Fruit fly (Drosophila melanogaster) whole organism, embryonic: ENCODE measurements around the gene Sbds.

Experiments
- Bgb ChIP-seq: fragments of 200-800 bp; sonication (Bioruptor generic); IDR thresholded peaks from 2 replicates; pipeline ENCODE4 v1.3.6; 2022; ENCODE audit warnings: missing biosample characterization, missing genetic modification characterization; ENCODE audit not compliant: partially characterized antibody
- CG10267 ChIP-seq: fragments of 200-800 bp; sonication (Bioruptor generic); optimal IDR thresholded peaks from 2 replicates; lab custom pipeline; 2018; ENCODE audit warnings: missing biosample characterization, mild to moderate bottlenecking, missing genetic modification characterization, moderate library complexity
- CG12071 ChIP-seq: fragments of 200-800 bp; sonication (Bioruptor generic); optimal IDR thresholded peaks from 3 replicates; lab custom pipeline; 2018; ENCODE audit warnings: missing biosample characterization, mild to moderate bottlenecking, missing genetic modification characterization
- CG12659 ChIP-seq: fragments of 200-800 bp; sonication (Bioruptor generic); optimal IDR thresholded peaks from 3 replicates; lab custom pipeline; 2017; ENCODE audit warnings: mild to moderate bottlenecking, missing biosample characterization, missing genetic modification reagents, missing genetic modification characterization
- CG13123 ChIP-seq: fragments of 200-800 bp; sonication (Bioruptor generic); optimal IDR thresholded peaks from 2 replicates; lab custom pipeline; 2016; ENCODE audit warnings: missing biosample characterization, missing genetic modification characterization
- CG14050 ChIP-seq: fragments of 200-800 bp; sonication (Bioruptor generic); IDR thresholded peaks from 3 replicates; pipeline ENCODE4 v1.3.6; 2022; ENCODE audit warnings: missing biosample characterization, missing genetic modification characterization
- CG14441 ChIP-seq: fragments of 200-800 bp; sonication (Bioruptor generic); IDR thresholded peaks from 2 replicates; pipeline ENCODE4 v1.3.6; 2022; ENCODE audit warnings: missing biosample characterization, missing genetic modification characterization
- CG16863 ChIP-seq: fragments of 200-800 bp; sonication (Bioruptor generic); optimal IDR thresholded peaks from 3 replicates; lab custom pipeline; 2016; ENCODE audit warnings: missing biosample characterization, missing genetic modification characterization
- CG2875 ChIP-seq: fragments of 200-800 bp; sonication (Bioruptor generic); optimal IDR thresholded peaks from 2 replicates; lab custom pipeline; 2017; ENCODE audit warnings: missing biosample characterization, mild to moderate bottlenecking, missing genetic modification characterization, missing genetic modification reagents
- CG3407 ChIP-seq: fragments of 200-800 bp; sonication (Bioruptor generic); optimal IDR thresholded peaks from 2 replicates; lab custom pipeline; 2018; ENCODE audit warnings: missing biosample characterization, mild to moderate bottlenecking, missing genetic modification characterization
- CG4360 ChIP-seq: fragments of 200-800 bp; sonication (Bioruptor generic); IDR thresholded peaks from 2 replicates; pipeline ENCODE4 v1.3.6; 2022; ENCODE audit warnings: missing biosample characterization, missing genetic modification characterization
- CG4424 ChIP-seq: fragments of 200-800 bp; sonication (Bioruptor generic); optimal IDR thresholded peaks from 3 replicates; lab custom pipeline; 2016; ENCODE audit warnings: missing biosample characterization, missing genetic modification characterization
- CG4707 ChIP-seq: fragments of 200-800 bp; sonication (Bioruptor generic); optimal IDR thresholded peaks from 2 replicates; lab custom pipeline; 2018; ENCODE audit warnings: missing biosample characterization, mild to moderate bottlenecking, missing genetic modification characterization, moderate library complexity
- CG5245 ChIP-seq: fragments of 200-800 bp; sonication (Bioruptor generic); optimal IDR thresholded peaks from 3 replicates; lab custom pipeline; 2016; ENCODE audit warnings: missing biosample characterization, missing genetic modification characterization
- CG6654 ChIP-seq: fragments of 200-800 bp; sonication (Bioruptor generic); optimal IDR thresholded peaks from 2 replicates; lab custom pipeline; 2017; ENCODE audit warnings: missing biosample characterization, mild to moderate bottlenecking, missing genetic modification characterization
- CG8765 ChIP-seq: fragments of 200-800 bp; sonication (Bioruptor generic); IDR thresholded peaks from 2 replicates; pipeline ENCODE4 v1.3.6; 2022; ENCODE audit warnings: missing biosample characterization, missing genetic modification characterization
- CHES-1-like ChIP-seq: fragments of 200-800 bp; sonication (Bioruptor generic); optimal IDR thresholded peaks from 2 replicates; lab custom pipeline; 2016; ENCODE audit warnings: missing biosample characterization, missing genetic modification characterization
- CoRest ChIP-seq: fragments of 200-800 bp; sonication (Bioruptor generic); optimal IDR thresholded peaks from 3 replicates; lab custom pipeline; 2018; ENCODE audit warnings: missing biosample characterization, mild to moderate bottlenecking, missing genetic modification characterization, moderate library complexity
- Dad ChIP-seq: fragments of 200-800 bp; sonication (Bioruptor generic); optimal IDR thresholded peaks from 3 replicates; lab custom pipeline; 2016; ENCODE audit warnings: missing biosample characterization, missing genetic modification characterization
- ERR ChIP-seq: fragments of 200-800 bp; sonication (Bioruptor generic); optimal IDR thresholded peaks from 2 replicates; lab custom pipeline; 2016; ENCODE audit warnings: missing biosample characterization, missing genetic modification characterization
- GATAe ChIP-seq: fragments of 200-800 bp; sonication (Bioruptor generic); conservative IDR thresholded peaks from 2 replicates; pipeline ENCODE4 v1.3.6; 2022; ENCODE audit warnings: missing biosample characterization, missing genetic modification characterization
- Gug ChIP-seq: fragments of 200-800 bp; sonication (Bioruptor generic); IDR thresholded peaks from 4 replicates; pipeline ENCODE4 v1.3.6; 2022; ENCODE audit warnings: missing biosample characterization, missing genetic modification characterization
- Hand ChIP-seq: fragments of 200-800 bp; sonication (Bioruptor generic); optimal IDR thresholded peaks from 2 replicates; lab custom pipeline; 2017; ENCODE audit warnings: mild to moderate bottlenecking, missing biosample characterization, missing genetic modification reagents, missing genetic modification characterization
- Hey ChIP-seq: fragments of 200-800 bp; sonication (Bioruptor generic); optimal IDR thresholded peaks from 3 replicates; lab custom pipeline; 2018; ENCODE audit warnings: missing biosample characterization, mild to moderate bottlenecking, missing genetic modification characterization
- Hr51 ChIP-seq, 2 experiments: fragments of 200-800 bp; sonication (Bioruptor generic); optimal IDR thresholded peaks; 2 replicates in 1 of 2; 3 replicates in 1 of 2; lab custom pipeline; 2016 to 2018; ENCODE audit warnings: missing biosample characterization in 2 of 2, missing genetic modification characterization in 2 of 2, mild to moderate bottlenecking in 1 of 2, moderate library complexity in 1 of 2
- Hr78 ChIP-seq, 2 experiments: fragments of 200-800 bp in 1 of 2; fragments of >200 bp in 1 of 2; sonication (Bioruptor generic) in 1 of 2; optimal IDR thresholded peaks; 2 replicates each; lab custom pipeline; 2017 to 2019; ENCODE audit warnings: missing biosample characterization in 2 of 2, missing genetic modification characterization in 2 of 2, mild to moderate bottlenecking in 1 of 2, moderate library complexity in 1 of 2
- Lim3 ChIP-seq: fragments of 200-800 bp; sonication (Bioruptor generic); IDR thresholded peaks from 2 replicates; pipeline ENCODE4 v1.3.6; 2022; ENCODE audit warnings: missing biosample characterization, missing genetic modification characterization
- Mes4 ChIP-seq: fragments of 200-800 bp; sonication (Bioruptor generic); optimal IDR thresholded peaks from 2 replicates; lab custom pipeline; 2016; ENCODE audit warnings: missing biosample characterization, missing genetic modification characterization
- NC2β ChIP-seq: fragments of 200-800 bp; sonication (Bioruptor generic); optimal IDR thresholded peaks from 2 replicates; lab custom pipeline; 2016; ENCODE audit warnings: missing biosample characterization, missing genetic modification characterization
- Oli ChIP-seq: fragments of 200-800 bp; sonication (Bioruptor generic); optimal IDR thresholded peaks from 2 replicates; lab custom pipeline; 2018; ENCODE audit warnings: missing biosample characterization, mild to moderate bottlenecking, missing genetic modification characterization, moderate library complexity
- Ssrp ChIP-seq: fragments of 200-800 bp; sonication (Bioruptor generic); optimal IDR thresholded peaks from 2 replicates; lab custom pipeline; 2018; ENCODE audit warnings: missing biosample characterization, mild to moderate bottlenecking, missing genetic modification characterization, moderate library complexity
- ab ChIP-seq: fragments of 200-800 bp; sonication (Bioruptor generic); optimal IDR thresholded peaks from 2 replicates; lab custom pipeline; 2016; ENCODE audit warnings: missing biosample characterization, missing genetic modification characterization
- bowl ChIP-seq: fragments of 200-800 bp; sonication (Bioruptor generic); IDR thresholded peaks from 2 replicates; pipeline ENCODE4 v1.3.6; 2022; ENCODE audit warnings: missing biosample characterization, missing genetic modification characterization
- bsh ChIP-seq, 2 experiments: fragments of 200-800 bp; sonication (Bioruptor generic); optimal IDR thresholded peaks; 2 replicates each; lab custom pipeline; 2017 to 2018; ENCODE audit warnings: mild to moderate bottlenecking in 2 of 2, missing biosample characterization in 2 of 2, missing genetic modification characterization in 2 of 2, moderate library complexity in 1 of 2
- caup ChIP-seq: fragments of 200-800 bp; sonication (Bioruptor generic); optimal IDR thresholded peaks from 3 replicates; lab custom pipeline; 2017; ENCODE audit warnings: missing biosample characterization, mild to moderate bottlenecking, missing genetic modification characterization, moderate library complexity; ENCODE audit not compliant: severe bottlenecking
- chm ChIP-seq: fragments of 200-800 bp; sonication (Bioruptor generic); IDR thresholded peaks from 2 replicates; pipeline ENCODE4 v1.3.6; 2022; ENCODE audit warnings: missing biosample characterization, missing genetic modification characterization
- chn ChIP-seq: fragments of 200-800 bp; sonication (Bioruptor generic); optimal IDR thresholded peaks from 2 replicates; lab custom pipeline; 2016; ENCODE audit warnings: missing biosample characterization, missing genetic modification characterization
- ftz-f1 ChIP-seq: fragments of 200-800 bp; sonication (Bioruptor generic); optimal IDR thresholded peaks from 2 replicates; lab custom pipeline; 2016; ENCODE audit warnings: missing biosample characterization, missing genetic modification characterization
- kni ChIP-seq: fragments of 200-800 bp; sonication (Bioruptor generic); optimal IDR thresholded peaks from 3 replicates; lab custom pipeline; 2017; ENCODE audit warnings: mild to moderate bottlenecking, missing biosample characterization, missing genetic modification reagents, missing genetic modification characterization
- org-1 ChIP-seq: fragments of 200-800 bp; sonication (Bioruptor generic); optimal IDR thresholded peaks from 2 replicates; lab custom pipeline; 2017; ENCODE audit warnings: missing biosample characterization, missing genetic modification characterization
- pb ChIP-seq: fragments of 200-800 bp; sonication (Bioruptor generic); optimal IDR thresholded peaks from 3 replicates; lab custom pipeline; 2016; ENCODE audit warnings: missing biosample characterization, missing genetic modification characterization
- psq ChIP-seq: fragments of 200-800 bp; sonication (Bioruptor generic); optimal IDR thresholded peaks from 2 replicates; lab custom pipeline; 2017; ENCODE audit warnings: missing biosample characterization, missing genetic modification characterization
- ranshi ChIP-seq: fragments of 200-800 bp; sonication (Bioruptor generic); IDR thresholded peaks from 2 replicates; pipeline ENCODE4 v1.3.6; 2022; ENCODE audit warnings: missing biosample characterization, missing genetic modification characterization
- sens-2 ChIP-seq: fragments of 200-800 bp; sonication (Bioruptor generic); IDR thresholded peaks from 2 replicates; pipeline ENCODE4 v1.3.6; 2022; ENCODE audit warnings: missing biosample characterization, missing genetic modification characterization
- tio ChIP-seq: fragments of 200-800 bp; sonication (Bioruptor generic); optimal IDR thresholded peaks from 2 replicates; lab custom pipeline; 2017; ENCODE audit warnings: missing biosample characterization, missing genetic modification characterization, inconsistent platforms
- ttk ChIP-seq: fragments of 200-800 bp; sonication (Bioruptor generic); IDR thresholded peaks from 2 replicates; pipeline ENCODE4 v2.1.2; 2022; ENCODE audit warnings: missing biosample characterization, missing genetic modification characterization
- wdn ChIP-seq: fragments of 200-800 bp; sonication (Bioruptor generic); IDR thresholded peaks from 2 replicates; pipeline ENCODE4 v1.3.6; 2022; ENCODE audit warnings: missing biosample characterization, missing genetic modification characterization
- zfh1 ChIP-seq: fragments of 200-800 bp; sonication (Bioruptor generic); IDR thresholded peaks from 3 replicates; pipeline ENCODE4 v1.3.6; 2022; ENCODE audit warnings: missing biosample characterization, missing genetic modification characterization

The Sbds gene

DNA sequence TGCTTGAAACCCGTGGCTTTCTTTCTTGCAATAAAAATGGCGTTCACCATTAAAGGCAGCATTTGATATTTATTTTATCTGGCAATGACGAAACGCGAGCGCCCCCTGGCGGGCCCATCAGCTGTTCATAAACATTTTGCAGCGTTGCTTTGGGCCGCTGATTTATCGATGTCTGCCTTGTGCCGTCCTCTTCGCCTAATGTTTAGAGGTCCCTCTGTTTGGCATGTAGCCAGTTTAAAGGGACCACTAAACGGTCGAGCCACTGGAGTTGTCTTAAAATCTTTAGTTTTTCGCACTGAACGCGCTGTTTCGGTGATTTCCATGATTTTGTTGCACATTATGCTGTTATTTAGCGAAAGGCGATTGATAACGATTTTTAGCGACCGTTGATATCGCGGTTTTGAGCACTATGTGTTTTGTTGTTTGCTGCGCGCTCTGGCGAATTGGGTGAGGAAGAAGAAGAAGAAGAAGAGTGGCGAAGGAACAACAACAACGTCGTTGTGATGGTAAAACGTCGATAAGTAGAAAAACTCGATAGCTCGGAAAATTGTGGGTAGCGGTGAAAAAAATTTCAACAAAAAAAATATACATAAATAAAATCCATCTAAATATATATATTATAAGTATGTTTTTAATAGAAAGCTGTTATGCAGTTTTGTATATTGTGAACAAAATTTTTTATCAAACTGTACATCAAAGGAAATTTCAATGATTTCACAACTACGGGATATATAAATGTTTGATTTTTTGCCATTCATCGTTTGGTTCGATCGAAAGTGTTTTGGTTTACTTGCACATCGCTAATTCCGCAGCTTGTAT lies at the start of gene Sbds, which contains the start of gene velo (continued):
- peak; percentile 60 for TF ChIP-seq CoRest
- no peak for TF ChIP-seq wdn (GFP tag; lab: Robert Waterston, UW)
- no peak for TF ChIP-seq CG13123
- TF ChIP-seq CG10267 (tag; lab: Kevin White, UChicago): peak; percentile 48
- TF ChIP-seq chm (GFP tag; lab: Robert Waterston, UW): peak; percentile 43; the same call in 1 of the 2 replicates
- TF ChIP-seq ab (GFP tag; lab: Kevin White, UChicago): no peak
- TF ChIP-seq sens-2 (GFP tag; lab: Robert Waterston, UW): 0 out of 2 replicates have a peak, but pooled peaks have one; percentile 11
- peak; percentile 75 for TF ChIP-seq CHES-1-like (GFP tag; lab: Kevin White, UChicago)
- no peak for TF ChIP-seq tio (GFP tag; lab: Kevin White, UChicago)
- TF ChIP-seq ERR (GFP tag; lab: Kevin White, UChicago): peak; percentile 14
- TF ChIP-seq Gug (GFP tag; lab: Robert Waterston, UW): 0 out of 4 replicates have a peak, but pooled peaks have one; percentile 24
- peak; percentile 40 for TF ChIP-seq caup (GFP tag; lab: Kevin White, UChicago)
- no peak for TF ChIP-seq GATAe (GFP tag; lab: Robert Waterston, UW)
- peak; percentile 31 for TF ChIP-seq Ssrp (tag; lab: Kevin White, UChicago)
- TF ChIP-seq chn: no peak
- no peak for TF ChIP-seq Lim3
- TF ChIP-seq zfh1 (GFP tag; lab: Robert Waterston, UW): no peak
- TF ChIP-seq ranshi (GFP tag; lab: Robert Waterston, UW): 0 out of 2 replicates have a peak, but pooled peaks have one; percentile 8
- peak; percentile 45 for TF ChIP-seq pb
- 0 out of 2 replicates have a peak, but pooled peaks have one; percentile 22 for TF ChIP-seq ttk (GFP tag; lab: Robert Waterston, UW)
- TF ChIP-seq NC2β: peak; percentile 28
- peak; percentile 52 for TF ChIP-seq ftz-f1 (GFP tag; lab: Kevin White, UChicago)
- peak; percentile 70 for TF ChIP-seq Bgb
- peak; percentile 9 for TF ChIP-seq Mes4 (GFP tag; lab: Kevin White, UChicago)
- TF ChIP-seq CG4360: peak; percentile 93
- TF ChIP-seq CG4707 (GFP tag; lab: Kevin White, UChicago): no peak
- no peak for TF ChIP-seq CG5245 (GFP tag; lab: Kevin White, UChicago)
- TF ChIP-seq org-1: no peak
- TF ChIP-seq Dad (GFP tag; lab: Kevin White, UChicago): no peak
- TF ChIP-seq CG8765 (GFP tag; lab: Robert Waterston, UW): 0 out of 2 replicates have a peak, but pooled peaks have one; percentile 18
- no peak for TF ChIP-seq Oli
- TF ChIP-seq CG14050 (GFP tag; lab: Robert Waterston, UW): no peak
- TF ChIP-seq CG16863: no peak
- TF ChIP-seq bsh (GFP tag; optimal IDR thresholded peaks at IDR 0.05; lab: Kevin White, UChicago): peak in 1 of 2 experiments; percentile 20
- TF ChIP-seq Hr78 (GFP tag; optimal IDR thresholded peaks at IDR 0.05; lab: Kevin White, UChicago): no peak
- TF ChIP-seq kni: no peak
- TF ChIP-seq CG3407 (GFP tag; lab: Kevin White, UChicago): no peak
- TF ChIP-seq bowl (GFP tag; lab: Robert Waterston, UW): no peak; the same call in 1 of the 2 replicates
- TF ChIP-seq Hey: no peak
- TF ChIP-seq CG12071 (GFP tag; lab: Kevin White, UChicago): no peak
- TF ChIP-seq Hand (GFP tag; lab: Kevin White, UChicago): no peak
- TF ChIP-seq CG14441 (GFP tag; lab: Robert Waterston, UW): 0 out of 2 replicates have a peak, but pooled peaks have one; percentile 14
- TF ChIP-seq CG12659: peak; percentile 50
- TF ChIP-seq CG4424: peak; percentile 27
- no peak for TF ChIP-seq CG6654 (GFP tag; lab: Kevin White, UChicago)
- TF ChIP-seq psq (GFP tag; lab: Kevin White, UChicago): peak; percentile 98
- no peak for TF ChIP-seq CG2875 (GFP tag; lab: Kevin White, UChicago)
- peak in 1 of 2 experiments; percentile 54 for TF ChIP-seq Hr51 (GFP tag; optimal IDR thresholded peaks at IDR 0.05; lab: Kevin White, UChicago)
